Comparison of ENCODE assay signal across 1 fruit fly cellular context in the genomic region with DNA sequence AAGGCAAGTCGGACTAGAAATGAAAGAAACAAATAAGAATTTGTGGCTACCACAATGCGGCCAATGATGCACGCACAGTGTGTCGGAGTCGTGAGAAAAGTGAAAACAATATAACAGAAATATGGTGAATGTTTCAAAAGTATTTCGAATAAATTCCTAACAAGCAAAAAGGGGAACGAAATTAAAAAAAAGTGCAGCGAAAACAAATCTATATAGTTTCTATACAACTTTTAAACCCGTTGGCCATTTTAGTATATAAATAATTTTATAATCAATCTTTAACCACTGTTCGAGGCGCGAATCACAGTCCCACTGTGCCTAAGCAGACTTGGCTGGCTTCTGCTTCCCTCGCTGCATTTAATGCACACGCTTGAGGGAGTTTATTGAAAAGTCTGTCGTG.
A peak's percentile ranks its signal among the peaks of the same experiment; 100 is the strongest.
TF ChIP-seq lines count a peak whose summit lies in the region.

No protein-coding gene starts in this region.

TF ChIP-seq in whole organism, embryonic, 481 proteins besides CTCF, POLR2A, EP300 and RAD21 (continued from another document and continues in another):
- TF ChIP-seq scrt (GFP tag; optimal IDR thresholded peaks at IDR 0.05; lab: Kevin White, UChicago), result no peak
- peak; percentile 24 for TF ChIP-seq CoRest (tag; optimal IDR thresholded peaks at IDR 0.05; lab: Kevin White, UChicago)
- TF ChIP-seq E2f2 (GFP tag; IDR thresholded peaks at IDR 0.05; lab: Robert Waterston, UW), result no peak
- no peak for TF ChIP-seq CG4282 (GFP tag; optimal IDR thresholded peaks at IDR 0.05; lab: Kevin White, UChicago)
- TF ChIP-seq CG6765 (GFP tag; optimal IDR thresholded peaks at IDR 0.05; lab: Kevin White, UChicago), result no peak
- TF ChIP-seq BEAF-32 (GFP tag; optimal IDR thresholded peaks at IDR 0.05; lab: Kevin White, UChicago), result no peak
- TF ChIP-seq CG14014 (GFP tag; IDR thresholded peaks at IDR 0.05; lab: Robert Waterston, UW), result no peak
- peak; percentile 43 for TF ChIP-seq CG2875 (GFP tag; optimal IDR thresholded peaks at IDR 0.05; lab: Kevin White, UChicago)
- TF ChIP-seq dysf (GFP tag; IDR thresholded peaks at IDR 0.05; lab: Robert Waterston, UW), result no peak
- TF ChIP-seq Sin3A (optimal IDR thresholded peaks at IDR 0.05; lab: Kevin White, UChicago), result no peak
- TF ChIP-seq ham (GFP tag; IDR thresholded peaks at IDR 0.05; lab: Robert Waterston, UW), result no peak
- TF ChIP-seq CG31224 (GFP tag; IDR thresholded peaks at IDR 0.05; lab: Robert Waterston, UW), result no peak
- TF ChIP-seq Hr51 (GFP tag; optimal IDR thresholded peaks at IDR 0.05; lab: Kevin White, UChicago), result peak in 1 of 2 experiments; percentile 43
- peak; percentile 42; the same call in 1 of the 2 replicates for TF ChIP-seq CG17328 (GFP tag; IDR thresholded peaks at IDR 0.05; lab: Robert Waterston, UW)
- TF ChIP-seq CG8765 (GFP tag; IDR thresholded peaks at IDR 0.05; lab: Robert Waterston, UW), result no peak
- 0 out of 2 replicates have a peak, but pooled peaks have one; percentile 28 for TF ChIP-seq CG32772 (GFP tag; IDR thresholded peaks at IDR 0.05; lab: Robert Waterston, UW)
- TF ChIP-seq croc (GFP tag; conservative IDR thresholded peaks at IDR 0.05; lab: Robert Waterston, UW), result peak; percentile 30; the same call in 1 of the 3 replicates
- no peak for TF ChIP-seq CG11560 (tag; IDR thresholded peaks at IDR 0.05; lab: Robert Waterston, UW)
- peak; percentile 12 for TF ChIP-seq CG6654 (GFP tag; optimal IDR thresholded peaks at IDR 0.05; lab: Kevin White, UChicago)
- no peak for TF ChIP-seq C15 (GFP tag; IDR thresholded peaks at IDR 0.05; lab: Robert Waterston, UW)
- peak; percentile 42 for TF ChIP-seq az2 (GFP tag; optimal IDR thresholded peaks at IDR 0.05; lab: Kevin White, UChicago)
- TF ChIP-seq CG13624 (GFP tag; optimal IDR thresholded peaks at IDR 0.05; lab: Kevin White, UChicago), result no peak
- TF ChIP-seq GATAe (GFP tag; conservative IDR thresholded peaks at IDR 0.05; lab: Robert Waterston, UW), result no peak
- no peak for TF ChIP-seq CG6791 (GFP tag; IDR thresholded peaks at IDR 0.05; lab: Robert Waterston, UW; ENCODE audit: partially characterized antibody)
- peak; percentile 36; the same call in 1 of the 2 replicates for TF ChIP-seq ranshi (GFP tag; IDR thresholded peaks at IDR 0.05; lab: Robert Waterston, UW)
- TF ChIP-seq abd-A (tag; optimal IDR thresholded peaks at IDR 0.05; lab: Kevin White, UChicago), result no peak
- TF ChIP-seq grn (GFP tag; optimal IDR thresholded peaks at IDR 0.05; lab: Kevin White, UChicago), result no peak
- no peak for TF ChIP-seq CG3163 (GFP tag; optimal IDR thresholded peaks at IDR 0.05; lab: Kevin White, UChicago)
- no peak for TF ChIP-seq CG1024 (GFP tag; IDR thresholded peaks at IDR 0.05; lab: Robert Waterston, UW)
- TF ChIP-seq chm (GFP tag; IDR thresholded peaks at IDR 0.05; lab: Robert Waterston, UW), result no peak
- TF ChIP-seq tap (tag; optimal IDR thresholded peaks at IDR 0.05; lab: Kevin White, UChicago), result peak; percentile 40
- no peak for TF ChIP-seq hb (GFP tag; IDR thresholded peaks at IDR 0.05; lab: Robert Waterston, UW; ENCODE audit: partially characterized antibody)
- TF ChIP-seq CG30020 (tag; optimal IDR thresholded peaks at IDR 0.05; lab: Kevin White, UChicago), result no peak
- no peak for TF ChIP-seq CG12942 (GFP tag; optimal IDR thresholded peaks at IDR 0.05; lab: Kevin White, UChicago)
- TF ChIP-seq jing (GFP tag; optimal IDR thresholded peaks at IDR 0.05; lab: Kevin White, UChicago), result peak; percentile 2
- peak; percentile 13 for TF ChIP-seq pum (GFP tag; optimal IDR thresholded peaks at IDR 0.05; lab: Kevin White, UChicago)
- no peak for TF ChIP-seq cato (GFP tag; optimal IDR thresholded peaks at IDR 0.05; lab: Kevin White, UChicago; ENCODE audit: borderline replicate concordance)
- no peak for TF ChIP-seq Dref (GFP tag; IDR thresholded peaks at IDR 0.05; lab: Robert Waterston, UW)
- peak; percentile 71 for TF ChIP-seq gem (tag; optimal IDR thresholded peaks at IDR 0.05; lab: Kevin White, UChicago)
- no peak for TF ChIP-seq CG8290 (GFP tag; optimal IDR thresholded peaks at IDR 0.05; lab: Kevin White, UChicago)
- no peak for TF ChIP-seq CG8290 (tag; optimal IDR thresholded peaks at IDR 0.05; lab: Kevin White, UChicago)
- TF ChIP-seq Dbx (GFP tag; IDR thresholded peaks at IDR 0.05; lab: Robert Waterston, UW), result no peak
- peak; percentile 40 for TF ChIP-seq ewg (GFP tag; optimal IDR thresholded peaks at IDR 0.05; lab: Kevin White, UChicago)
- no peak for TF ChIP-seq vfl (GFP tag; optimal IDR thresholded peaks at IDR 0.05; lab: Kevin White, UChicago)
- peak; percentile 28 for TF ChIP-seq nom (GFP tag; optimal IDR thresholded peaks at IDR 0.05; lab: Kevin White, UChicago)
- TF ChIP-seq CG14667 (GFP tag; IDR thresholded peaks at IDR 0.05; lab: Robert Waterston, UW), result peak; percentile 36; the same call in 1 of the 2 replicates
- TF ChIP-seq Asciz (GFP tag; optimal IDR thresholded peaks at IDR 0.05; lab: Kevin White, UChicago), result peak; percentile 43
- no peak for TF ChIP-seq CG15073 (GFP tag; optimal IDR thresholded peaks at IDR 0.05; lab: Kevin White, UChicago)
- TF ChIP-seq CG10267 (tag; optimal IDR thresholded peaks at IDR 0.05; lab: Kevin White, UChicago), result peak; percentile 36
- no peak for TF ChIP-seq oc (tag; optimal IDR thresholded peaks at IDR 0.05; lab: Kevin White, UChicago)
- no peak for TF ChIP-seq CG3065 (GFP tag; optimal IDR thresholded peaks at IDR 0.05; lab: Kevin White, UChicago)
- TF ChIP-seq CG2202 (tag; optimal IDR thresholded peaks at IDR 0.05; lab: Kevin White, UChicago), result peak; percentile 23
- TF ChIP-seq HmgZ (tag; optimal IDR thresholded peaks at IDR 0.05; lab: Kevin White, UChicago), result no peak
- TF ChIP-seq bigmax (GFP tag; optimal IDR thresholded peaks at IDR 0.05; lab: Kevin White, UChicago), result no peak
- peak; percentile 20 for TF ChIP-seq CG12219 (GFP tag; optimal IDR thresholded peaks at IDR 0.05; lab: Kevin White, UChicago)
- peak; percentile 12 for TF ChIP-seq CG17802 (tag; optimal IDR thresholded peaks at IDR 0.05; lab: Kevin White, UChicago)
- TF ChIP-seq CG7556 (GFP tag; optimal IDR thresholded peaks at IDR 0.05; lab: Kevin White, UChicago), result peak; percentile 30
- TF ChIP-seq CG11398 (GFP tag; optimal IDR thresholded peaks at IDR 0.05; lab: Kevin White, UChicago), result no peak
- TF ChIP-seq CG16779 (GFP tag; IDR thresholded peaks at IDR 0.05; lab: Robert Waterston, UW), result no peak
- TF ChIP-seq fu2 (GFP tag; optimal IDR thresholded peaks at IDR 0.05; lab: Kevin White, UChicago), result no peak
- TF ChIP-seq CG31388 (GFP tag; optimal IDR thresholded peaks at IDR 0.05; lab: Kevin White, UChicago), result no peak
- no peak for TF ChIP-seq CG4328 (GFP tag; optimal IDR thresholded peaks at IDR 0.05; lab: Kevin White, UChicago)
- TF ChIP-seq Spps (tag; optimal IDR thresholded peaks at IDR 0.05; lab: Kevin White, UChicago), result no peak
- no peak for TF ChIP-seq CG8089 (GFP tag; optimal IDR thresholded peaks at IDR 0.05; lab: Kevin White, UChicago)
- peak; percentile 28 for TF ChIP-seq grau (tag; optimal IDR thresholded peaks at IDR 0.05; lab: Kevin White, UChicago)
- TF ChIP-seq CG15479 (GFP tag; optimal IDR thresholded peaks at IDR 0.05; lab: Kevin White, UChicago), result no peak
- peak; percentile 18 for TF ChIP-seq Hsf (GFP tag; optimal IDR thresholded peaks at IDR 0.05; lab: Kevin White, UChicago)
- peak; percentile 31 for TF ChIP-seq CG9727 (GFP tag; optimal IDR thresholded peaks at IDR 0.05; lab: Kevin White, UChicago)
- TF ChIP-seq odd (GFP tag; optimal IDR thresholded peaks at IDR 0.05; lab: Kevin White, UChicago), result peak; percentile 10
- TF ChIP-seq vvl (GFP tag; IDR thresholded peaks at IDR 0.05; lab: Robert Waterston, UW), result 0 out of 2 replicates have a peak, but pooled peaks have one; percentile 29
- peak; percentile 46 for TF ChIP-seq CG8388 (GFP tag; optimal IDR thresholded peaks at IDR 0.05; lab: Kevin White, UChicago)
- no peak for TF ChIP-seq sim (GFP tag; IDR thresholded peaks at IDR 0.05; lab: Robert Waterston, UW)
- no peak for TF ChIP-seq Fer1 (GFP tag; optimal IDR thresholded peaks at IDR 0.05; lab: Kevin White, UChicago)
- TF ChIP-seq CG10209 (GFP tag; optimal IDR thresholded peaks at IDR 0.05; lab: Kevin White, UChicago), result peak; percentile 5
- TF ChIP-seq pfk (GFP tag; optimal IDR thresholded peaks at IDR 0.05; lab: Kevin White, UChicago), result no peak
- no peak for TF ChIP-seq CG5180 (GFP tag; optimal IDR thresholded peaks at IDR 0.05; lab: Kevin White, UChicago)
- TF ChIP-seq cas (GFP tag; IDR thresholded peaks at IDR 0.05; lab: Robert Waterston, UW), result no peak
- no peak for TF ChIP-seq pita (GFP tag; optimal IDR thresholded peaks at IDR 0.05; lab: Kevin White, UChicago)
- TF ChIP-seq slp2 (GFP tag; optimal IDR thresholded peaks at IDR 0.05; lab: Kevin White, UChicago), result no peak
- TF ChIP-seq CG17361 (GFP tag; IDR thresholded peaks at IDR 0.05; lab: Robert Waterston, UW), result peak; percentile 43; the same call in 1 of the 3 replicates
- TF ChIP-seq Adf1 (GFP tag; IDR thresholded peaks at IDR 0.05; lab: Robert Waterston, UW), result no peak
- no peak for TF ChIP-seq Lpt (GFP tag; optimal IDR thresholded peaks at IDR 0.05; lab: Kevin White, UChicago)
- no peak for TF ChIP-seq Atf-2 (GFP tag; optimal IDR thresholded peaks at IDR 0.05; lab: Kevin White, UChicago)
- TF ChIP-seq Abd-B (GFP tag; optimal IDR thresholded peaks at IDR 0.05; lab: Kevin White, UChicago), result no peak
- no peak for TF ChIP-seq Atf6 (GFP tag; IDR thresholded peaks at IDR 0.05; lab: Robert Waterston, UW)
- peak; percentile 41 for TF ChIP-seq ATbp (GFP tag; optimal IDR thresholded peaks at IDR 0.05; lab: Kevin White, UChicago)
- no peak for TF ChIP-seq CG11093 (GFP tag; IDR thresholded peaks at IDR 0.05; lab: Robert Waterston, UW)
- no peak for TF ChIP-seq Eip74EF (GFP tag; optimal IDR thresholded peaks at IDR 0.05; lab: Kevin White, UChicago)
- peak; percentile 10 for TF ChIP-seq CG9437 (GFP tag; optimal IDR thresholded peaks at IDR 0.05; lab: Kevin White, UChicago)
- no peak for TF ChIP-seq corto (GFP tag; optimal IDR thresholded peaks at IDR 0.05; lab: Kevin White, UChicago)
- TF ChIP-seq Hr3 (GFP tag; optimal IDR thresholded peaks at IDR 0.05; lab: Kevin White, UChicago), result no peak
- no peak for TF ChIP-seq seq (GFP tag; IDR thresholded peaks at IDR 0.05; lab: Robert Waterston, UW)
- no peak for TF ChIP-seq maf-S (GFP tag; optimal IDR thresholded peaks at IDR 0.05; lab: Kevin White, UChicago)
- TF ChIP-seq Tbp (GFP tag; optimal IDR thresholded peaks at IDR 0.05; lab: Kevin White, UChicago), result no peak
- peak; percentile 42 for TF ChIP-seq PHDP (tag; optimal IDR thresholded peaks at IDR 0.05; lab: Kevin White, UChicago)
- no peak for TF ChIP-seq HHEX (GFP tag; optimal IDR thresholded peaks at IDR 0.05; lab: Kevin White, UChicago)
- TF ChIP-seq usp (GFP tag; optimal IDR thresholded peaks at IDR 0.05; lab: Kevin White, UChicago), result no peak
- TF ChIP-seq CG6854 (GFP tag; optimal IDR thresholded peaks at IDR 0.05; lab: Kevin White, UChicago), result no peak
- no peak for TF ChIP-seq CG11247 (GFP tag; IDR thresholded peaks at IDR 0.05; lab: Robert Waterston, UW)
- TF ChIP-seq Ets97D (GFP tag; optimal IDR thresholded peaks at IDR 0.05; lab: Kevin White, UChicago), result no peak
- no peak for TF ChIP-seq br (optimal IDR thresholded peaks at IDR 0.05; lab: Kevin White, UChicago)
- TF ChIP-seq CG18599 (GFP tag; optimal IDR thresholded peaks at IDR 0.05; lab: Kevin White, UChicago), result no peak
- TF ChIP-seq onecut (GFP tag; IDR thresholded peaks at IDR 0.05; lab: Robert Waterston, UW), result peak; percentile 19; the same call in 1 of the 2 replicates
- TF ChIP-seq slbo (GFP tag; IDR thresholded peaks at IDR 0.05; lab: Robert Waterston, UW), result no peak
- no peak for TF ChIP-seq sr (GFP tag; IDR thresholded peaks at IDR 0.05; lab: Robert Waterston, UW)
- TF ChIP-seq CG8359 (GFP tag; optimal IDR thresholded peaks at IDR 0.05; lab: Kevin White, UChicago; ENCODE audit: borderline replicate concordance), result peak; percentile 15
- TF ChIP-seq CG15011 (GFP tag; optimal IDR thresholded peaks at IDR 0.05; lab: Kevin White, UChicago), result no peak
- no peak for TF ChIP-seq CG11723 (GFP tag; optimal IDR thresholded peaks at IDR 0.05; lab: Kevin White, UChicago)
- no peak for TF ChIP-seq sima (GFP tag; optimal IDR thresholded peaks at IDR 0.05; lab: Kevin White, UChicago)
- TF ChIP-seq CG13775 (GFP tag; optimal IDR thresholded peaks at IDR 0.05; lab: Kevin White, UChicago), result peak; percentile 18
- no peak for TF ChIP-seq Aef1 (GFP tag; IDR thresholded peaks at IDR 0.05; lab: Robert Waterston, UW)
- no peak for TF ChIP-seq NK7.1 (GFP tag; optimal IDR thresholded peaks at IDR 0.05; lab: Kevin White, UChicago)
- TF ChIP-seq lbe (GFP tag; optimal IDR thresholded peaks at IDR 0.05; lab: Kevin White, UChicago), result no peak
- no peak for TF ChIP-seq Nf-YA (GFP tag; IDR thresholded peaks at IDR 0.05; lab: Robert Waterston, UW)
- TF ChIP-seq hkb (optimal IDR thresholded peaks at IDR 0.05; lab: Kevin White, UChicago), result no peak
- peak; percentile 52; the same call in 1 of the 2 replicates for TF ChIP-seq hkb (GFP tag; IDR thresholded peaks at IDR 0.05; lab: Robert Waterston, UW)
- TF ChIP-seq ro (GFP tag; IDR thresholded peaks at IDR 0.05; lab: Robert Waterston, UW), result no peak
- no peak for TF ChIP-seq CG9817 (tag; optimal IDR thresholded peaks at IDR 0.05; lab: Kevin White, UChicago)
- TF ChIP-seq Doc2 (GFP tag; IDR thresholded peaks at IDR 0.05; lab: Robert Waterston, UW), result no peak
- no peak for TF ChIP-seq Atf3 (GFP tag; optimal IDR thresholded peaks at IDR 0.05; lab: Kevin White, UChicago)
- TF ChIP-seq caup (GFP tag; optimal IDR thresholded peaks at IDR 0.05; lab: Kevin White, UChicago; ENCODE audit: severe bottlenecking), result no peak
- TF ChIP-seq tgo (GFP tag; IDR thresholded peaks at IDR 0.05; lab: Robert Waterston, UW), result peak; percentile 28; the same call in 1 of the 3 replicates
- TF ChIP-seq CG7357 (GFP tag; IDR thresholded peaks at IDR 0.05; lab: Robert Waterston, UW), result 0 out of 3 replicates have a peak, but pooled peaks have one; percentile 30
- no peak for TF ChIP-seq sqz (GFP tag; optimal IDR thresholded peaks at IDR 0.05; lab: Kevin White, UChicago)
- no peak for TF ChIP-seq CG16813 (GFP tag; IDR thresholded peaks at IDR 0.05; lab: Robert Waterston, UW; ENCODE audit: partially characterized antibody)
- peak; percentile 65 for TF ChIP-seq CG2712 (tag; optimal IDR thresholded peaks at IDR 0.05; lab: Kevin White, UChicago)
- no peak for TF ChIP-seq CG12744 (GFP tag; optimal IDR thresholded peaks at IDR 0.05; lab: Kevin White, UChicago)
- peak; percentile 88 for TF ChIP-seq sens (GFP tag; lab: Kevin White, UChicago)
- TF ChIP-seq CG10959 (GFP tag; IDR thresholded peaks at IDR 0.05; lab: Robert Waterston, UW), result peak; percentile 21; the same call in 1 of the 2 replicates
- TF ChIP-seq dati (GFP tag; IDR thresholded peaks at IDR 0.05; lab: Robert Waterston, UW), result no peak
